Worm (Caenorhabditis elegans): ENCODE results near the gene fbxb-46.
"Not testable (repeated sequence)": the region's sequence is repeated elsewhere in the genome, so short reads cannot be mapped to it uniquely, and the experiment has no call there.

Gene fbxb-46

ce11 chrII:1540628-1541027 is 30.3 kb downstream of the fbxb-46 start, which contains the start of gene poml-4:
Gene poml-4, plus strand, starts transcription at chrII:1540928.
- TF ChIP-seq tra-4 (tag; optimal IDR thresholded peaks at IDR 0.05); hnd-1 (tag; optimal IDR thresholded peaks at IDR 0.05); scrt-1 (GFP tag; IDR thresholded peaks at IDR 0.05): not testable (repeated sequence)

- TF ChIP-seq pes-1 (GFP tag; IDR thresholded peaks at IDR 0.05) (no peak), hmg-4 (GFP tag; optimal IDR thresholded peaks at IDR 0.05) (no peak), ets-7 (tag; optimal IDR thresholded peaks at IDR 0.05) (no peak), aly-1 (tag; optimal IDR thresholded peaks at IDR 0.05) (no peak), tbx-37 (GFP tag; conservative IDR thresholded peaks at IDR 0.05) (no peak), tbx-11 (GFP tag; IDR thresholded peaks at IDR 0.05) (no peak), scrt-1 (GFP tag; IDR thresholded peaks at IDR 0.05) (no peak), flt-1 (GFP tag; IDR thresholded peaks at IDR 0.05) (no peak), F13C5.2 (tag; optimal IDR thresholded peaks at IDR 0.05) (no peak)
Observed at ce11 chrII:1538589-1538988, 32.3 kb downstream of the fbxb-46 start, which contains the start of gene fbxb-44. Gene fbxb-44, plus strand, starts transcription at chrII:1538889.

ce11 chrII:1537321-1537720 is 33.6 kb downstream of the fbxb-46 start, which contains the start of gene fbxb-42:
Gene fbxb-42, plus strand, starts transcription at chrII:1537621.
- no peak for TF ChIP-seq sea-1 (GFP tag; conservative IDR thresholded peaks at IDR 0.05)
- no peak for TF ChIP-seq pes-1 (GFP tag; IDR thresholded peaks at IDR 0.05)
- TF ChIP-seq ama-1 (optimal IDR thresholded peaks at IDR 0.05), result no peak
- no peak for TF ChIP-seq tbx-11 (GFP tag; IDR thresholded peaks at IDR 0.05)
- TF ChIP-seq ceh-13 (GFP tag; optimal IDR thresholded peaks at IDR 0.05), result no peak
- TF ChIP-seq B0310.2 (tag; optimal IDR thresholded peaks at IDR 0.05), result no peak
- no peak for TF ChIP-seq tbx-37 (GFP tag; conservative IDR thresholded peaks at IDR 0.05)
- TF ChIP-seq aly-1 (tag; optimal IDR thresholded peaks at IDR 0.05), result no peak
- TF ChIP-seq scrt-1 (GFP tag; IDR thresholded peaks at IDR 0.05), result no peak
- TF ChIP-seq tra-4 (tag; optimal IDR thresholded peaks at IDR 0.05), result no peak
- TF ChIP-seq hmg-4 (GFP tag; optimal IDR thresholded peaks at IDR 0.05), result no peak

ce11 chrII:1535931-1536330 is 35.0 kb downstream of the fbxb-46 start, which contains the start of gene fbxb-43:
Gene fbxb-43, plus strand, starts transcription at chrII:1536231.
- no peak for TF ChIP-seq scrt-1 (GFP tag; IDR thresholded peaks at IDR 0.05)
- TF ChIP-seq tbx-11 (GFP tag; IDR thresholded peaks at IDR 0.05), result no peak
- no peak for TF ChIP-seq pes-1 (GFP tag; IDR thresholded peaks at IDR 0.05)
- TF ChIP-seq aly-1 (tag; optimal IDR thresholded peaks at IDR 0.05), result no peak
- no peak for TF ChIP-seq tra-4 (tag; optimal IDR thresholded peaks at IDR 0.05)
- no peak for TF ChIP-seq F13C5.2 (tag; optimal IDR thresholded peaks at IDR 0.05)
- TF ChIP-seq flt-1 (GFP tag; IDR thresholded peaks at IDR 0.05), result no peak
- TF ChIP-seq ceh-13 (GFP tag; optimal IDR thresholded peaks at IDR 0.05), result no peak
- TF ChIP-seq ceh-36 (tag; optimal IDR thresholded peaks at IDR 0.05), result no peak
- TF ChIP-seq hmg-4 (GFP tag; optimal IDR thresholded peaks at IDR 0.05), result no peak
- TF ChIP-seq ama-1 (optimal IDR thresholded peaks at IDR 0.05), result no peak
- no peak for TF ChIP-seq ets-7 (tag; optimal IDR thresholded peaks at IDR 0.05)
- TF ChIP-seq hmbx-1 (tag; optimal IDR thresholded peaks at IDR 0.05), result no peak
- no peak for TF ChIP-seq hnd-1 (tag; optimal IDR thresholded peaks at IDR 0.05)

ce11 chrII:1529057-1529456 is 41.9 kb downstream of the fbxb-46 start, which contains the start of gene Y51H7BR.4:
Gene Y51H7BR.4, plus strand, starts transcription at chrII:1529357.
- TF ChIP-seq B0310.2 (tag; optimal IDR thresholded peaks at IDR 0.05) (no peak), aly-1 (tag; optimal IDR thresholded peaks at IDR 0.05) (no peak), hnd-1 (tag; optimal IDR thresholded peaks at IDR 0.05) (no peak), ets-7 (tag; optimal IDR thresholded peaks at IDR 0.05) (no peak), sea-1 (GFP tag; conservative IDR thresholded peaks at IDR 0.05) (no peak)

- TF ChIP-seq F13C5.2 (tag; optimal IDR thresholded peaks at IDR 0.05) (no peak), ceh-13 (GFP tag; optimal IDR thresholded peaks at IDR 0.05) (no peak), hnd-1 (tag; optimal IDR thresholded peaks at IDR 0.05) (no peak), scrt-1 (GFP tag; IDR thresholded peaks at IDR 0.05) (no peak), flt-1 (GFP tag; IDR thresholded peaks at IDR 0.05) (no peak), tra-4 (tag; optimal IDR thresholded peaks at IDR 0.05) (no peak), hmbx-1 (tag; optimal IDR thresholded peaks at IDR 0.05) (no peak), ets-7 (tag; optimal IDR thresholded peaks at IDR 0.05) (no peak)
Observed at ce11 chrII:1525498-1525897, 45.4 kb downstream of the fbxb-46 start, which contains the start of gene Y51H7BR.7. Gene Y51H7BR.7, minus strand, starts transcription at chrII:1525598.

ce11 chrII:1521956-1522355 is 49.0 kb downstream of the fbxb-46 start:
- TF ChIP-seq tbx-11 (GFP tag; IDR thresholded peaks at IDR 0.05) (no peak), tra-4 (tag; optimal IDR thresholded peaks at IDR 0.05) (no peak), pes-1 (GFP tag; IDR thresholded peaks at IDR 0.05) (no peak), ama-1 (optimal IDR thresholded peaks at IDR 0.05) (no peak), tbx-37 (GFP tag; conservative IDR thresholded peaks at IDR 0.05) (no peak), B0310.2 (tag; optimal IDR thresholded peaks at IDR 0.05) (no peak), ceh-36 (tag; optimal IDR thresholded peaks at IDR 0.05) (no peak), F13C5.2 (tag; optimal IDR thresholded peaks at IDR 0.05) (no peak), aly-1 (tag; optimal IDR thresholded peaks at IDR 0.05) (no peak), flt-1 (GFP tag; IDR thresholded peaks at IDR 0.05) (no peak), hnd-1 (tag; optimal IDR thresholded peaks at IDR 0.05) (no peak), hmg-4 (GFP tag; optimal IDR thresholded peaks at IDR 0.05) (no peak), ets-7 (tag; optimal IDR thresholded peaks at IDR 0.05) (no peak), sea-1 (GFP tag; conservative IDR thresholded peaks at IDR 0.05) (no peak), ceh-13 (GFP tag; optimal IDR thresholded peaks at IDR 0.05) (no peak), scrt-1 (GFP tag; IDR thresholded peaks at IDR 0.05) (no peak), hmbx-1 (tag; optimal IDR thresholded peaks at IDR 0.05) (no peak)
